Worm (Caenorhabditis elegans) whole organism, early embryonic: ENCODE data around the gene mec-10.

Experiments used
- B0310.2 ChIP-seq: sonication (generic microtip); optimal IDR thresholded peaks from 2 replicates; lab custom pipeline; 2016; ENCODE audit warnings: mild to moderate bottlenecking, missing genetic modification characterization, missing compliant biosample characterization
- ama-1 ChIP-seq: fragments of 150-350 bp; optimal IDR thresholded peaks from 2 replicates; lab custom pipeline; 2014
- flt-1 ChIP-seq: fragments of 200-800 bp; sonication (Bioruptor generic); IDR thresholded peaks from 2 replicates; pipeline ENCODE4 v1.3.6; 2022; ENCODE audit warnings: missing genetic modification characterization, missing compliant biosample characterization
- hmg-4 ChIP-seq: fragments of 200-800 bp; sonication (Bioruptor generic); optimal IDR thresholded peaks from 2 replicates; lab custom pipeline; 2018; ENCODE audit warnings: mild to moderate bottlenecking, missing genetic modification characterization, missing compliant biosample characterization
- hnd-1 ChIP-seq: sonication (generic microtip); optimal IDR thresholded peaks from 2 replicates; lab custom pipeline; 2016; ENCODE audit warnings: missing genetic modification characterization, missing compliant biosample characterization
- pes-1 ChIP-seq: fragments of 200-800 bp; sonication (Bioruptor generic); IDR thresholded peaks from 2 replicates; pipeline ENCODE4 v1.3.6; 2022; ENCODE audit warnings: missing genetic modification reagents, missing genetic modification characterization, missing compliant biosample characterization
- scrt-1 ChIP-seq: fragments of 200-800 bp; sonication (Bioruptor generic); IDR thresholded peaks from 2 replicates; pipeline ENCODE4 v1.3.6; 2022; ENCODE audit warnings: missing genetic modification characterization, missing compliant biosample characterization

- TF ChIP-seq ama-1 (lab: Kevin White, UChicago) (no peak), hnd-1 (tag; lab: Kevin White, UChicago) (no peak), B0310.2 (tag; lab: Kevin White, UChicago) (no peak), pes-1 (GFP tag; lab: Robert Waterston, UW) (no peak), hmg-4 (GFP tag; lab: Kevin White, UChicago) (no peak), flt-1 (GFP tag; lab: Robert Waterston, UW) (no peak), scrt-1 (GFP tag; lab: Robert Waterston, UW) (no peak)
Observed at ce11 chrX:8477048-8477806, 7.1 kb upstream of the mec-10 start.
